Worm (Caenorhabditis elegans): Measurements from ENCODE around the gene str-16.

DNA sequence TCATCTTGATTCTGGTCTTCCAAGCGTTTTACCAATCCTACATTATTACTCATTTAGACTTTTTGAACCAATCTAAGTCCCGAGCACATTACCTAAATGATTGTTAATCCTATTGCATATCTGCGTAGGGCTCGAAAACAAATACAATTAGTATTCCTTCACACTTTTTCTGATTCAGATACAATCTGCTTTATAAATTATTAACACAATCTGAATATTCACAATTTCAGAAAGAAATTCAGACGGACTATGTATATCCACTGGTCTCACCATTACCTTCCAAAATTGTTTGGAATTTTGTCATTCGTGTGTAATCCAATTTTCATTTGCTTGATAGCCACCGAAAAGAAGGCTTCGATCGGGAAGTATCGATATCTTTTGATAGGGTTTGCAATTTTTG is 4.5 kb downstream of the str-16 start, which contains the start of gene srj-11:
- TF ChIP-seq ceh-82 (tag; optimal IDR thresholded peaks at IDR 0.05) = no peak
- no peak for TF ChIP-seq nhr-25 (tag; optimal IDR thresholded peaks at IDR 0.05)
- no peak for TF ChIP-seq F13H6.1 (tag; optimal IDR thresholded peaks at IDR 0.05)
- no peak for TF ChIP-seq lin-39 (tag; optimal IDR thresholded peaks at IDR 0.05)
